Worm (Caenorhabditis elegans) whole organism, L4/young adult: ENCODE measurements around the gene F13E6.1.

Experiments
- W03F9.2 ChIP-seq: fragments of 150-350 bp; optimal IDR thresholded peaks from 2 replicates; lab custom pipeline; 2014; ENCODE audit warnings: missing biosample characterization, missing genetic modification characterization
- dao-5 ChIP-seq: sonication (generic microtip); optimal IDR thresholded peaks from 2 replicates; lab custom pipeline; 2016; ENCODE audit warnings: missing genotype, missing genetic modification characterization, moderate library complexity, missing compliant biosample characterization
- him-1 ChIP-seq: sonication (generic microtip); optimal IDR thresholded peaks from 2 replicates; lab custom pipeline; 2016; ENCODE audit warnings: missing genotype, missing genetic modification reagents, missing genetic modification characterization, missing compliant biosample characterization

DNA sequence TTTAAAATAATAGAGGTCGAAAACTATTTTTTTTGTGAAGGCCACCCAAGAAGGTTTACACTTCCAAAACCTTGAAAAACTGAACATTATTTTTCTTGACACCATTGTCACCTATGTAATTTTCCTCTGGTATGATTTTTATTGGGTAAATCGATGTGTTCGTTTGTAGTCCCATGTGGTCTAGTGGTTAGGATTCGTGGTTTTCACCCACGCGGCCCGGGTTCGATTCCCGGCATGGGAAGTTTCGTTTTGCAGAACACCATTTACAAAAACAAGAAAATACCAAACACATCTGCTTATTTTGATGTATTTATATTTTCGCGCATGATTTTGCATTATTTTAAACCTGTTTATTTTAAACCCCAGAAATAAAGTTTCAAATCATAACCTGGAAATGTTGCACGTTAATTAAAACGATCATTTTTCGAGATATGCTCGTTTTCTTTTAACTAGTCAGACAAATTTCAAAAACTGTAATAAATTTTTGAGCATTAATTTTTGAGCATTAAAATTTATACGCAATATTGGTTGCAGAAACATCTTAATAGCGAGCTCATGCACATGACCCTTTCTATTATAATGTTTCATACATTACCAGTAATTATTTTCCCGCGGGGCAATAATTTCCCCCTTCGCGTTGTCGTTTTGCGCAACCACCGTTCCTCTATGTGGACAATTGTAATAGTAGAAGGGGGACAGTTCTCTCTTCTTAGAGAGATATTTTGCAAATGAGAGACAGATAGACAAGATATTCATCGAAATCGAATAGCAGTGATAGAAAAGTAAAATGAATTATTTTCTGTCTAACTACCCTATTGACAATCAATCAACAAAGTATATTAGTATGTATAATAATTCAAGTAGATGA, 9.3 kb downstream of the F13E6.1 start:
- no peak for TF ChIP-seq dao-5
- no peak for TF ChIP-seq him-1 (tag; lab: Kevin White, UChicago)
- no peak for TF ChIP-seq W03F9.2 (tag; lab: Kevin White, UChicago)
